Fruit fly (Drosophila melanogaster) S2 (cell line): Measurements from ENCODE around the gene CG42847.

ENCODE experiments used
- CG8478 ChIP-seq: fragments of >200 bp; optimal IDR thresholded peaks from 2 replicates; lab custom pipeline; 2018
- CTCF ChIP-seq, 2 experiments: fragments of >200 bp; optimal IDR thresholded peaks; 2 replicates each; lab custom pipeline; 2018

DNA sequence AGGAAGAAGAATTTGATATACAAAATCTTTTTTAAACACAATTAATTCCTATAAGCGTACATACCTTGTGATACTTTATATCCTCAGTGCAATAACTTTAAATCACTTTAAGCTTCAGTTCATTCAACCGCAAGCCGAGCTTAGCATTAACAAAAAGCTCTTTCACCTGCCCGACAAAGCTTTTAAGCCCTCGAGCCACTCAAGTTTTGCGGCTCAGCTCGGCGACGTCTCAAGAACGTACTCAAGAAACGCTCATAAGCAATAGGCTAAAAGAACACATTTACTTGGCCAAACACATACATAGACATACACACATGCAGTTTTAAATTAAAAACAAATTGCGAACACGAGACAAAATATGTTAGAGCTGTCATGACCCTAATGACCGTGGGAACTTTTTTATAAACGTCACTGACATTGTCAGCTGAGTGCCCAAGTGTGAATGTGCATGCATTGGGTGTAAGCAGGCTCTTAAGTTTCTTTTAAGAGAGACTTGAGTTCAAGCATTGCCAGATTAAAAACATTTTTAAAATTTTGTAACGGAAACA, 18.8 kb downstream of the CG42847 start:
- no peak for TF ChIP-seq CG8478 (lab: Kevin White, UChicago)
- TF ChIP-seq CTCF (optimal IDR thresholded peaks at IDR 0.05; lab: Kevin White, UChicago) = no peak
